Worm (Caenorhabditis elegans): ENCODE data around the gene Y105C5A.1268.

DNA sequence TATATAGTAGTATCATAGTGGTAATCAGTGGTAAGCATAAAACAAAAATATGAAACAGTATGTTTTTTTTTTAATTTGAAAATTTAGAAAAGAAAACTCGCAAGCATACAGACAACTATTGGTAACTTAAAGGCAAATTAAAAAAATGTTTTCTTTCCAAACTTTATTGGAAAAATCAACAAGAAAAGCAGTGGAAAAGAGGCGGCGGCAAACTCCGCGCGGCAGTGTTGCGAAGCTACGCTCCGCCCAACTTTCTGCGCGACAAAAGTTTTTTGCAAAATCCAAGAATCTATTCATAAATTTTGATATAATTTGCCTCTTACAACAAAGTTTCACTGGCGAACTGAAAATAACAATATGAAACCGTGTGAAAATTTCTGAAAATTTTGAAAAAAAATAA lies 38.3 kb upstream of the Y105C5A.1268 start:
- TF ChIP-seq unc-62 (GFP tag; optimal IDR thresholded peaks at IDR 0.05 in 1 of 2) (no peak), unc-62 (tag; optimal IDR thresholded peaks at IDR 0.05) (no peak), aha-1 (tag) (no peak), pha-4 (GFP tag; IDR thresholded peaks at IDR 0.05) (no peak), pha-4 (tag; optimal IDR thresholded peaks at IDR 0.05) (no peak)

Measured in whole organism, L4 larva.